Worm (Caenorhabditis elegans): ENCODE results near the gene M110.10.

DNA sequence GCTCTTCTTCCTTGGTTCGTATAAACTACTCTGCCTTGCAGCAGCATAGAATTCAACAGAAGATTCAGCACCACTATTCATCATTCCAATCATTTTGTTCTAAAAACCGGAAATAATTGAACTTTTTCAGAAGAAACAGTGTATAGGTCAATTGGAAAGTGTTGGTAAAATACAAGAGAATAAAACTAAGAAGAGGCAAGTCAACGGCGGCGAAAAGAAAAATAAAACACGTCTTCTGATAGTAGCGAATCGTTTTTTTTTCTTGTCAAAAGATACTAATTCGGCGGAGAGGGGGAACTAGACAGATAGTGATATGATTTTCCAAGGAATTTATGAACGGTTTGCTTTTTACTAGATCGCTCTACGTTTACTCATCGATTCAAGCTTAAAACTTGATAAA lies 44.8 kb upstream of the M110.10 start, which contains the start of gene F35C11.6:
- TF ChIP-seq ama-1 (optimal IDR thresholded peaks at IDR 0.05) (no peak), hmbx-1 (tag; optimal IDR thresholded peaks at IDR 0.05) (no peak), F13C5.2 (tag; optimal IDR thresholded peaks at IDR 0.05) (no peak), hmg-4 (GFP tag; optimal IDR thresholded peaks at IDR 0.05) (no peak), ceh-13 (GFP tag; optimal IDR thresholded peaks at IDR 0.05) (no peak), tbx-11 (GFP tag; IDR thresholded peaks at IDR 0.05) (no peak), flt-1 (GFP tag; IDR thresholded peaks at IDR 0.05) (no peak), B0310.2 (tag; optimal IDR thresholded peaks at IDR 0.05) (no peak), hnd-1 (tag; optimal IDR thresholded peaks at IDR 0.05) (no peak), scrt-1 (GFP tag; IDR thresholded peaks at IDR 0.05) (no peak), ets-7 (tag; optimal IDR thresholded peaks at IDR 0.05) (no peak), aly-1 (tag; optimal IDR thresholded peaks at IDR 0.05) (no peak), tra-4 (tag; optimal IDR thresholded peaks at IDR 0.05) (no peak)
